Worm (Caenorhabditis elegans): ENCODE results near the gene gpcp-1.

- TF ChIP-seq lir-3 (tag; optimal IDR thresholded peaks at IDR 0.05) (no peak), pqm-1 (tag; optimal IDR thresholded peaks at IDR 0.05) (no peak), mep-1 (tag; optimal IDR thresholded peaks at IDR 0.05) (no peak)
These were observed 23.2 kb downstream of the gpcp-1 start, which contains the start of gene F52E4.5 for ce11 chrX:3087245-3087644.

Measured in whole organism, L4 larva.